Worm (Caenorhabditis elegans) whole organism, L1 larva: Measurements from ENCODE around the gene C17F4.11.

Experiments
- fkh-4 ChIP-seq: sonication (generic microtip); optimal IDR thresholded peaks from 2 replicates; lab custom pipeline; 2016; ENCODE audit warnings: missing compliant biosample characterization, missing genetic modification characterization, borderline replicate concordance
- nhr-90 ChIP-seq: sonication (generic microtip); optimal IDR thresholded peaks from 2 replicates; lab custom pipeline; 2016; ENCODE audit warnings: mild to moderate bottlenecking, missing genetic modification characterization, missing compliant biosample characterization; ENCODE audit not compliant: poor library complexity
- sox-4 ChIP-seq: sonication (generic microtip); optimal IDR thresholded peaks from 2 replicates; lab custom pipeline; 2016; ENCODE audit warnings: missing genetic modification characterization, missing compliant biosample characterization
- ztf-11 ChIP-seq, 2 experiments: sonication (generic microtip); optimal IDR thresholded peaks; 2 replicates each; lab custom pipeline; 2016 to 2017; ENCODE audit warnings: missing genetic modification characterization in 2 of 2, missing biosample characterization in 1 of 2, missing compliant biosample characterization in 1 of 2

DNA sequence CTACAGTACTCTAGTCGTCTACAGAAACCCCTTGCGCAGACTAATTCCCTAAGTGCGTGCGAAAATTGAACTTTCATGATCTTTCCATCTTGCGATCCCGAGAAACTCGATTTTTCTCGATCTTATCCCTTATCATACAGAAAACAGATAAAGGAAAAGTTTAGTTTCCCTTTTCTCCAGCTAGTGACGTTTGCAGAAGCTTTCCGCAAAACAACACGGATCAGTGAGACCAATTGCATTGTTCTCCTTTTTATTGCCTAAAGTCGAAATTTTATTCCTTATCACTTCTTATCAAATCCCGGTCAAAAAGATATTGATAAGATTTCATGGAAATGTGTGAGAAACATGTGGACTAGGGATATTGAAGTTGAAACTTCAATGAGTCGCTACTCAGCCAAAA is 4.6 kb downstream of the C17F4.11 start:
- TF ChIP-seq nhr-90 (tag; lab: Kevin White, UChicago) (no peak), ztf-11 (tag; optimal IDR thresholded peaks at IDR 0.05; lab: Kevin White, UChicago) (no peak), fkh-4 (tag; lab: Kevin White, UChicago) (no peak), sox-4 (no peak)
